Fruit fly (Drosophila melanogaster) whole organism, wandering third instar larva: ENCODE data around the gene RpL7-like.

ENCODE experiments used
- CG32264 ChIP-seq: fragments of 200-800 bp; sonication (Bioruptor generic); optimal IDR thresholded peaks from 2 replicates; lab custom pipeline; 2016; ENCODE audit warnings: missing biosample characterization, missing genetic modification characterization
- Jra ChIP-seq: sonication (Bioruptor generic); optimal IDR thresholded peaks from 2 replicates; lab custom pipeline; 2016; ENCODE audit warnings: missing biosample characterization, missing genetic modification characterization
- Myc ChIP-seq: fragments of >200 bp; optimal IDR thresholded peaks from 2 replicates; lab custom pipeline; 2017
- N ChIP-seq: fragments of >200 bp; optimal IDR thresholded peaks from 2 replicates; lab custom pipeline; 2018; ENCODE audit warnings: missing biosample characterization, missing external identifiers, missing genetic modification characterization
- Rel ChIP-seq, 2 experiments: fragments of 200-800 bp; sonication (Bioruptor generic) in 1 of 2; optimal IDR thresholded peaks; 2 replicates in 1 of 2; 3 replicates in 1 of 2; lab custom pipeline; 2016 to 2019; ENCODE audit warnings: mild to moderate bottlenecking in 2 of 2, missing biosample characterization in 2 of 2, missing genetic modification characterization in 2 of 2, moderate library complexity in 1 of 2
- br ChIP-seq: fragments of 200-800 bp; sonication (Bioruptor generic); optimal IDR thresholded peaks from 2 replicates; lab custom pipeline; 2016; ENCODE audit warnings: missing biosample characterization, missing genetic modification characterization
- dsf ChIP-seq: sonication (Bioruptor generic); optimal IDR thresholded peaks from 2 replicates; lab custom pipeline; 2016; ENCODE audit warnings: missing biosample characterization, missing genetic modification characterization, borderline replicate concordance
- fru ChIP-seq: fragments of 200-800 bp; sonication (Bioruptor generic); optimal IDR thresholded peaks from 3 replicates; lab custom pipeline; 2016; ENCODE audit warnings: missing biosample characterization, mild to moderate bottlenecking, missing genetic modification characterization
- lola ChIP-seq: fragments of >200 bp; optimal IDR thresholded peaks from 2 replicates; lab custom pipeline; 2017; ENCODE audit warnings: missing biosample characterization, missing genetic modification characterization
- psq ChIP-seq: fragments of 200-800 bp; sonication (Bioruptor generic); optimal IDR thresholded peaks from 3 replicates; lab custom pipeline; 2017; ENCODE audit warnings: missing biosample characterization, mild to moderate bottlenecking, missing genetic modification characterization, moderate library complexity
- sv ChIP-seq: fragments of 200-800 bp; sonication (Bioruptor generic); optimal IDR thresholded peaks from 3 replicates; lab custom pipeline; 2016; ENCODE audit warnings: missing biosample characterization, missing genetic modification characterization
- usp ChIP-seq: fragments of >200 bp; optimal IDR thresholded peaks from 2 replicates; lab custom pipeline; 2017; ENCODE audit warnings: missing biosample characterization, missing genetic modification characterization

DNA sequence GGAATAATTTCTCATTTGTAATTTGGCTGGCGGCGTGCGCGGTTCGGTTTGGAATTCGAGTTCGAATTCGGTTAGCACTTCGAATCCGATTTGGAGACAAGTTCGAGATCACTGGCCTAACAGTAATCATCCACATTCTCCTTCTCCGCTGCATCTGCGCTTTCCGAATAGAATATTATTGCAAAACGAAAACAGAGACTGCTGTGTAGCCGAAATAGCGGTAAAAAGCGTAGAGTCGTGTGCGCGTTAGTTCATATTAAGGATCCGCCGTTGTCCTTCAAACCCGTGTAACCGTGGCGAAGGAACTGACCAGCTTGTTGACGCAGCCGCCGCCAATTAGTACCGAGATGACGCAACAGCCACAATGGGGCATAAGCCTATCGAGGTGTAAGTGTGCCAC, 28.7 kb upstream of the RpL7-like start, which contains the start of gene dmGlut:
- TF ChIP-seq lola (GFP tag; lab: Kevin White, UChicago), result no peak
- no peak for TF ChIP-seq N (GFP tag; lab: Kevin White, UChicago)
- no peak for TF ChIP-seq usp (GFP tag; lab: Kevin White, UChicago)
- no peak for TF ChIP-seq CG32264 (GFP tag; lab: Kevin White, UChicago)
- TF ChIP-seq Rel (GFP tag; optimal IDR thresholded peaks at IDR 0.05; lab: Kevin White, UChicago), result no peak
- TF ChIP-seq Rel (tag; optimal IDR thresholded peaks at IDR 0.05; lab: Kevin White, UChicago), result no peak
- no peak for TF ChIP-seq dsf (GFP tag; lab: Kevin White, UChicago)
- TF ChIP-seq sv (GFP tag; lab: Kevin White, UChicago), result no peak
- TF ChIP-seq Myc (lab: Kevin White, UChicago), result no peak
- no peak for TF ChIP-seq fru (GFP tag; lab: Kevin White, UChicago)
- no peak for TF ChIP-seq psq (GFP tag; lab: Kevin White, UChicago)
- TF ChIP-seq br (GFP tag; lab: Kevin White, UChicago), result no peak
- TF ChIP-seq Jra (GFP tag; lab: Kevin White, UChicago), result no peak
